Worm (Caenorhabditis elegans): ENCODE data around the gene irld-47.

irld-47 gene

DNA sequence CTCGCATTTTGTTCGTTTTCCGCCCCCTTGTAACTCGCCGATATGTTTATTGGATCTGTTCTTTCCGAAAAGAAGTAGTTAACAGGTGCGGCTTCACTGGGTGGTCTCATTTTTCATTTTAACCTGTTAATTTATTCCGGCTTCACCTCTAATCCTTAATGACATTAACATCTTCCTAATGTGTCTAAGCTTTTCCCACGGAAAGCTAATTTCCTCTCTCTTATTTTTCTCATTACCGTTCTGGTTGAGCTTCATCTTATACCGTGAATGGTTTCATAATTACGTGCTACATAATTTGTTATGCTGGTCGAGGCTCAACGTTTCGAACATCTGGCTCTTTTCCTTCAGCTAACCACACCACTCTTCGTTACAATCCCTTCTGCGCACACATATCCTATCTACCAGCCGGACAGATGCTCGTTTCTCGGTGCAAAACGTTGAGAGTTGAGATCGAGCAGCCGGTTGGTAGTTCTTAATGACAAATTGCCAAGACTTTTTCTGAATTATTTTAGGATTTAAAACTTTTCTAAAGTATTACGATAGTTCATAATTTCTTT is 12.9 kb downstream of the irld-47 start:
- TF ChIP-seq sea-2 (GFP tag; optimal IDR thresholded peaks at IDR 0.05) (no peak), nhr-67 (tag; optimal IDR thresholded peaks at IDR 0.05) (no peak), elt-1 (tag; optimal IDR thresholded peaks at IDR 0.05) (no peak), aly-2 (tag; optimal IDR thresholded peaks at IDR 0.05) (no peak), nhr-12 (tag; optimal IDR thresholded peaks at IDR 0.05) (no peak), mml-1 (tag; optimal IDR thresholded peaks at IDR 0.05) (no peak), ceh-28 (tag; optimal IDR thresholded peaks at IDR 0.05) (no peak), nhr-23 (tag; optimal IDR thresholded peaks at IDR 0.05) (no peak), eor-1 (tag; optimal IDR thresholded peaks at IDR 0.05) (no peak), nhr-43 (tag; optimal IDR thresholded peaks at IDR 0.05; ENCODE audit: poor library complexity, severe bottlenecking) (no peak), ama-1 (optimal IDR thresholded peaks at IDR 0.05) (no peak)

DNA sequence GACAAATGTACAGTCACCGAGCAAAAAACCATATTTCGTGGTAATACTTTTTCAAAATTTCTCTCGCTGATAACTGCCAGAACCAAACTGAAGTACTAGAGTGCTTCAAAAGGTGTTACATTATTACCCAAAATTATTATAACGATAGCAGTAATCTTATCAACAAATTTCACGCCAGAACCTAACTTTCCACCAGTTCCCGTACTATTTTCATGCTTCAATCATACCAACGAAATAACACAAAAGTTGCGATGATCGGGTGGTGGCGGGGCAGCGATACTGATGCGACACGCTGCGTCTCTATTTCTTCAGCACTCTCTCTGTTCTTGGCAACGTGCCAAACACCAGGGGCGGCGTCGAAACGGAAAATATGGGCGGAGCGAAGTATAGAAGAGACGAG is 13.4 kb downstream of the irld-47 start:
- TF ChIP-seq nhr-43 (tag; optimal IDR thresholded peaks at IDR 0.05; ENCODE audit: poor library complexity, severe bottlenecking) (peak; percentile 7), lsy-12 (tag; optimal IDR thresholded peaks at IDR 0.05) (peak; percentile 20), mml-1 (tag; optimal IDR thresholded peaks at IDR 0.05) (no peak), ama-1 (optimal IDR thresholded peaks at IDR 0.05) (no peak), lin-15B (tag; optimal IDR thresholded peaks at IDR 0.05) (no peak), fos-1 (tag; optimal IDR thresholded peaks at IDR 0.05) (no peak), nhr-12 (tag; optimal IDR thresholded peaks at IDR 0.05) (no peak), aly-2 (tag; optimal IDR thresholded peaks at IDR 0.05) (no peak), nhr-77 (tag; optimal IDR thresholded peaks at IDR 0.05) (no peak), daf-12 (tag; optimal IDR thresholded peaks at IDR 0.05) (no peak), zag-1 (tag; optimal IDR thresholded peaks at IDR 0.05) (no peak), ceh-9 (tag; optimal IDR thresholded peaks at IDR 0.05) (no peak), pha-4 (tag; optimal IDR thresholded peaks at IDR 0.05) (peak; percentile 13), elt-2 (tag; optimal IDR thresholded peaks at IDR 0.05) (peak; percentile 95), unc-39 (tag; optimal IDR thresholded peaks at IDR 0.05) (no peak), skn-1 (tag; optimal IDR thresholded peaks at IDR 0.05) (no peak), ztf-4 (tag; optimal IDR thresholded peaks at IDR 0.05) (no peak), unc-62 (GFP tag; optimal IDR thresholded peaks at IDR 0.05) (peak; percentile 2), elt-3 (tag; optimal IDR thresholded peaks at IDR 0.05) (no peak), elt-1 (tag; optimal IDR thresholded peaks at IDR 0.05) (no peak), ZK546.5 (tag; optimal IDR thresholded peaks at IDR 0.05) (no peak), R02D3.7 (tag; optimal IDR thresholded peaks at IDR 0.05) (no peak), nhr-28 (tag; optimal IDR thresholded peaks at IDR 0.05) (no peak), nhr-25 (tag; optimal IDR thresholded peaks at IDR 0.05) (peak; percentile 44), egl-27 (tag; optimal IDR thresholded peaks at IDR 0.05) (no peak), snpc-4 (tag; optimal IDR thresholded peaks at IDR 0.05) (peak; percentile 16), ceh-28 (tag; optimal IDR thresholded peaks at IDR 0.05) (no peak), ceh-82 (tag; optimal IDR thresholded peaks at IDR 0.05) (no peak), nhr-23 (tag; optimal IDR thresholded peaks at IDR 0.05) (peak; percentile 52), jun-1 (tag; optimal IDR thresholded peaks at IDR 0.05) (peak; percentile 60), tbx-2 (tag; optimal IDR thresholded peaks at IDR 0.05) (no peak), mdl-1 (tag; optimal IDR thresholded peaks at IDR 0.05) (no peak), pqm-1 (tag; optimal IDR thresholded peaks at IDR 0.05) (peak; percentile 92), lin-39 (tag; optimal IDR thresholded peaks at IDR 0.05) (no peak), egl-5 (tag; optimal IDR thresholded peaks at IDR 0.05) (no peak), fkh-10 (GFP tag; optimal IDR thresholded peaks at IDR 0.05) (no peak)

ce11 chrII:7808153-7808552 is 14.2 kb downstream of the irld-47 start:
- TF ChIP-seq elt-1 (tag; optimal IDR thresholded peaks at IDR 0.05) (peak; percentile 87), ztf-4 (tag; optimal IDR thresholded peaks at IDR 0.05) (no peak), nhr-25 (tag; optimal IDR thresholded peaks at IDR 0.05) (peak; percentile 64), nhr-23 (tag; optimal IDR thresholded peaks at IDR 0.05) (no peak), ceh-16 (tag; optimal IDR thresholded peaks at IDR 0.05) (no peak), nhr-43 (tag; optimal IDR thresholded peaks at IDR 0.05; ENCODE audit: poor library complexity, severe bottlenecking) (peak; percentile 39)
